Fruit fly (Drosophila melanogaster): ENCODE results near the gene CG6693.

CG6693 gene

dm6 chr3R:11208766-11209331 is 12.6 kb downstream of the CG6693 start:
- TF ChIP-seq CTCF (optimal IDR thresholded peaks at IDR 0.05) (no peak), CG8478 (optimal IDR thresholded peaks at IDR 0.05) (no peak)

dm6 chr3R:11200885-11201421 is 20.5 kb downstream of the CG6693 start:
- TF ChIP-seq CTCF (optimal IDR thresholded peaks at IDR 0.05) (no peak), CG8478 (optimal IDR thresholded peaks at IDR 0.05) (no peak)

- TF ChIP-seq CTCF (optimal IDR thresholded peaks at IDR 0.05): no peak
- no peak for TF ChIP-seq CG8478 (optimal IDR thresholded peaks at IDR 0.05)
Measured at dm6 chr3R:11200042-11200884, 21.2 kb downstream of the CG6693 start.

- TF ChIP-seq CTCF (optimal IDR thresholded peaks at IDR 0.05) (no peak), CG8478 (optimal IDR thresholded peaks at IDR 0.05) (no peak)
Measured at dm6 chr3R:11199227-11199835, 22.1 kb downstream of the CG6693 start.

- no peak for TF ChIP-seq CG8478 (optimal IDR thresholded peaks at IDR 0.05)
- no peak for TF ChIP-seq CTCF (optimal IDR thresholded peaks at IDR 0.05)
Measured at dm6 chr3R:11198062-11198472, 23.4 kb downstream of the CG6693 start.

dm6 chr3R:11197389-11197716 is 24.1 kb downstream of the CG6693 start, which contains the start of gene cu:
TSS of gene cu (plus strand) at chr3R:11197592.
- TF ChIP-seq CG8478 (optimal IDR thresholded peaks at IDR 0.05) (no peak), CTCF (optimal IDR thresholded peaks at IDR 0.05) (no peak)

- TF ChIP-seq CTCF (optimal IDR thresholded peaks at IDR 0.05) (no peak), CG8478 (optimal IDR thresholded peaks at IDR 0.05) (no peak)
Measured at dm6 chr3R:11196648-11197388, 24.6 kb downstream of the CG6693 start.

dm6 chr3R:11195792-11196191 is 25.6 kb downstream of the CG6693 start, which contains the start of gene CG18577:
TSS of gene CG18577 (plus strand) at chr3R:11196092.
- TF ChIP-seq CG8478 (optimal IDR thresholded peaks at IDR 0.05) (no peak), CTCF (optimal IDR thresholded peaks at IDR 0.05) (no peak)

- TF ChIP-seq CG8478 (optimal IDR thresholded peaks at IDR 0.05): no peak
- no peak for TF ChIP-seq CTCF (optimal IDR thresholded peaks at IDR 0.05)
Measured at dm6 chr3R:11178300-11178699, 43.1 kb downstream of the CG6693 start.

- TF ChIP-seq CG8478 (optimal IDR thresholded peaks at IDR 0.05) (no peak), CTCF (optimal IDR thresholded peaks at IDR 0.05) (no peak)
Measured at dm6 chr3R:11177579-11177978, 43.9 kb downstream of the CG6693 start.

dm6 chr3R:11175777-11176176 is 45.7 kb downstream of the CG6693 start:
- TF ChIP-seq CTCF (optimal IDR thresholded peaks at IDR 0.05): no peak
- TF ChIP-seq CG8478 (optimal IDR thresholded peaks at IDR 0.05): no peak

dm6 chr3R:11175308-11175707 is 46.1 kb downstream of the CG6693 start, which contains the start of the genes Ugt304A1 and Ugt303A1:
TSS of gene Ugt304A1 (minus strand) at chr3R:11175408.
TSS of gene Ugt303A1 (plus strand) at chr3R:11175529.
- TF ChIP-seq CTCF (optimal IDR thresholded peaks at IDR 0.05): no peak
- TF ChIP-seq CG8478 (optimal IDR thresholded peaks at IDR 0.05): no peak

- TF ChIP-seq CTCF (optimal IDR thresholded peaks at IDR 0.05) (no peak), CG8478 (optimal IDR thresholded peaks at IDR 0.05) (no peak)
Measured at dm6 chr3R:11173169-11173506, 48.3 kb downstream of the CG6693 start.

dm6 chr3R:11172460-11173168 is 48.8 kb downstream of the CG6693 start, which contains the start of gene Ugt35A1:
TSS of gene Ugt35A1 (minus strand) at chr3R:11172664.
- TF ChIP-seq CTCF (optimal IDR thresholded peaks at IDR 0.05) (no peak), CG8478 (optimal IDR thresholded peaks at IDR 0.05) (no peak)
